Worm (Caenorhabditis elegans) whole organism, L3 larva: ENCODE data around the gene sec-6.

Experiments
- ZK546.5 ChIP-seq: sonication (generic microtip); optimal IDR thresholded peaks from 2 replicates; lab custom pipeline; 2017; ENCODE audit warnings: missing biosample characterization, missing genetic modification characterization
- ceh-9 ChIP-seq: sonication (generic microtip); optimal IDR thresholded peaks from 2 replicates; lab custom pipeline; 2018; ENCODE audit warnings: missing biosample characterization, missing genetic modification characterization
- egl-5 ChIP-seq: fragments of 150-350 bp; optimal IDR thresholded peaks from 2 replicates; lab custom pipeline; 2017; ENCODE audit warnings: missing biosample characterization, missing genetic modification reagents, missing genetic modification characterization, inconsistent platforms
- jun-1 ChIP-seq: fragments of 150-350 bp; optimal IDR thresholded peaks from 2 replicates; lab custom pipeline; 2014; ENCODE audit warnings: missing biosample characterization, missing genetic modification reagents, missing genetic modification characterization
- nhr-67 ChIP-seq: fragments of 150-350 bp; optimal IDR thresholded peaks from 2 replicates; lab custom pipeline; 2014; ENCODE audit warnings: missing biosample characterization, missing genetic modification characterization
- nhr-77 ChIP-seq: fragments of 150-350 bp; optimal IDR thresholded peaks from 2 replicates; lab custom pipeline; 2014; ENCODE audit warnings: missing biosample characterization, missing genetic modification characterization
- skn-1 ChIP-seq: fragments of 150-350 bp; optimal IDR thresholded peaks from 2 replicates; lab custom pipeline; 2014; ENCODE audit warnings: missing biosample characterization, missing genetic modification characterization
- snpc-4 ChIP-seq: fragments of 150-350 bp; optimal IDR thresholded peaks from 2 replicates; lab custom pipeline; 2014; ENCODE audit warnings: missing biosample characterization, missing genetic modification characterization

- TF ChIP-seq egl-5 = no peak
- no peak for TF ChIP-seq skn-1
- TF ChIP-seq snpc-4 (tag; lab: Kevin White, UChicago) = no peak
- no peak for TF ChIP-seq jun-1 (tag; lab: Kevin White, UChicago)
- TF ChIP-seq ZK546.5 = no peak
- no peak for TF ChIP-seq ceh-9 (tag; lab: Kevin White, UChicago)
- TF ChIP-seq nhr-77 (tag; lab: Kevin White, UChicago) = no peak
- no peak for TF ChIP-seq nhr-67 (tag; lab: Kevin White, UChicago)
These were observed 33.7 kb downstream of the sec-6 start, which contains the start of gene brap-2 for ce11 chrII:5393090-5393489.
